Worm (Caenorhabditis elegans) whole organism, L1 larva: ENCODE results near the gene cyp-33A1.

ENCODE experiments used
- C34B4.2 ChIP-seq: sonication (generic microtip); optimal IDR thresholded peaks from 2 replicates; lab custom pipeline; 2017; ENCODE audit warnings: mild to moderate bottlenecking, missing genetic modification characterization, missing compliant biosample characterization
- F16B12.6 ChIP-seq: fragments of 150-350 bp; optimal IDR thresholded peaks from 2 replicates; lab custom pipeline; 2014; ENCODE audit warnings: missing biosample characterization, missing genetic modification characterization
- aha-1 ChIP-seq: fragments of 150-350 bp; optimal IDR thresholded peaks from 2 replicates; lab custom pipeline; 2014; ENCODE audit warnings: missing biosample characterization, missing genetic modification characterization
- aly-2 ChIP-seq: fragments of 150-350 bp; optimal IDR thresholded peaks from 2 replicates; lab custom pipeline; 2014; ENCODE audit warnings: missing biosample characterization, missing genetic modification characterization
- blmp-1 ChIP-seq: fragments of 150-350 bp; optimal IDR thresholded peaks from 2 replicates; lab custom pipeline; 2014; ENCODE audit warnings: missing biosample characterization, missing genetic modification characterization
- ceh-88 ChIP-seq: fragments of 200-800 bp; sonication (Bioruptor generic); IDR thresholded peaks from 2 replicates; pipeline ENCODE4 v1.3.6; 2022; ENCODE audit warnings: missing genetic modification characterization, missing compliant biosample characterization
- ceh-90 ChIP-seq: sonication (generic microtip); optimal IDR thresholded peaks from 2 replicates; lab custom pipeline; 2016; ENCODE audit warnings: missing genetic modification characterization, missing compliant biosample characterization
- ces-1 ChIP-seq: fragments of 150-350 bp; optimal IDR thresholded peaks from 2 replicates; lab custom pipeline; 2014; ENCODE audit warnings: missing biosample characterization, missing genetic modification reagents, missing genetic modification characterization
- dpl-1 ChIP-seq, 3 experiments: fragments of 150-350 bp in 2 of 3; sonication (generic microtip) in 1 of 3; optimal IDR thresholded peaks; 2 replicates each; lab custom pipeline; 2014 to 2017; ENCODE audit warnings: missing biosample characterization in 3 of 3, missing genetic modification characterization in 3 of 3, missing genetic modification reagents in 3 of 3
- dsc-1 ChIP-seq: sonication (generic microtip); optimal IDR thresholded peaks from 2 replicates; lab custom pipeline; 2016; ENCODE audit warnings: mild to moderate bottlenecking, missing genetic modification characterization, missing compliant biosample characterization
- efl-3 ChIP-seq: fragments of 200-800 bp; sonication (Bioruptor generic); optimal IDR thresholded peaks from 2 replicates; lab custom pipeline; 2018; ENCODE audit warnings: mild to moderate bottlenecking, missing genetic modification characterization, missing compliant biosample characterization
- egl-27 ChIP-seq, 2 experiments: fragments of 150-350 bp in 1 of 2; sonication (generic microtip); optimal IDR thresholded peaks; 3 replicates each; lab custom pipeline; 2017 to 2018; ENCODE audit warnings: missing biosample characterization in 2 of 2, missing genetic modification characterization in 2 of 2, missing genetic modification reagents in 2 of 2
- elt-2 ChIP-seq: sonication (generic microtip); optimal IDR thresholded peaks from 2 replicates; lab custom pipeline; 2016; ENCODE audit warnings: missing genetic modification characterization, mild to moderate bottlenecking, inconsistent platforms, missing compliant biosample characterization, missing genetic modification reagents
- fkh-10 ChIP-seq: sonication (generic microtip); optimal IDR thresholded peaks from 2 replicates; lab custom pipeline; 2017; ENCODE audit warnings: missing biosample characterization, missing genetic modification reagents, missing genetic modification characterization
- fkh-4 ChIP-seq: sonication (generic microtip); optimal IDR thresholded peaks from 2 replicates; lab custom pipeline; 2016; ENCODE audit warnings: missing compliant biosample characterization, missing genetic modification characterization, borderline replicate concordance
- fkh-8 ChIP-seq: sonication (generic microtip); optimal IDR thresholded peaks from 2 replicates; lab custom pipeline; 2016; ENCODE audit warnings: mild to moderate bottlenecking, missing genetic modification characterization, missing compliant biosample characterization
- fos-1 ChIP-seq: fragments of 150-350 bp; optimal IDR thresholded peaks from 2 replicates; lab custom pipeline; 2014; ENCODE audit warnings: missing biosample characterization, missing genetic modification characterization
- grh-1 ChIP-seq: fragments of 200-800 bp; sonication (Bioruptor generic); IDR thresholded peaks from 2 replicates; pipeline ENCODE4 v1.3.6; 2022; ENCODE audit warnings: missing genetic modification reagents, missing genetic modification characterization, missing compliant biosample characterization
- hlh-17 ChIP-seq: fragments of 200-800 bp; sonication (Bioruptor generic); optimal IDR thresholded peaks from 2 replicates; lab custom pipeline; 2018; ENCODE audit warnings: missing genetic modification characterization, mild to moderate bottlenecking, missing compliant biosample characterization, moderate library complexity, borderline replicate concordance
- hpl-2 ChIP-seq: fragments of 150-350 bp; optimal IDR thresholded peaks from 2 replicates; lab custom pipeline; 2014; ENCODE audit warnings: missing biosample characterization, missing genetic modification reagents, missing genetic modification characterization
- jun-1 ChIP-seq: fragments of 150-350 bp; optimal IDR thresholded peaks from 2 replicates; lab custom pipeline; 2014; ENCODE audit warnings: missing biosample characterization, missing genetic modification reagents, missing genetic modification characterization
- lin-13 ChIP-seq: fragments of 150-350 bp; optimal IDR thresholded peaks from 2 replicates; lab custom pipeline; 2014; ENCODE audit warnings: missing biosample characterization, missing genetic modification reagents, missing genetic modification characterization
- lin-14 ChIP-seq: fragments of 200-800 bp; sonication (Bioruptor generic); optimal IDR thresholded peaks from 2 replicates; lab custom pipeline; 2018; ENCODE audit warnings: mild to moderate bottlenecking, missing genetic modification characterization, moderate library complexity, missing compliant biosample characterization
- lir-3 ChIP-seq: sonication (generic microtip); optimal IDR thresholded peaks from 2 replicates; lab custom pipeline; 2016; ENCODE audit warnings: mild to moderate bottlenecking, missing genetic modification characterization, moderate library complexity, missing compliant biosample characterization; ENCODE audit not compliant: poor library complexity
- mdl-1 ChIP-seq, 2 experiments: fragments of 150-350 bp; optimal IDR thresholded peaks; 2 replicates each; lab custom pipeline; 2014 to 2017; ENCODE audit warnings: missing biosample characterization in 2 of 2, missing genetic modification characterization in 2 of 2, inconsistent platforms in 1 of 2
- mef-2 ChIP-seq: fragments of 150-350 bp; optimal IDR thresholded peaks from 2 replicates; lab custom pipeline; 2014; ENCODE audit warnings: missing biosample characterization, missing genetic modification characterization
- mep-1 ChIP-seq: fragments of 150-350 bp; optimal IDR thresholded peaks from 2 replicates; lab custom pipeline; 2014; ENCODE audit warnings: missing biosample characterization, missing genetic modification characterization
- nhr-12 ChIP-seq: sonication (generic microtip); optimal IDR thresholded peaks from 2 replicates; lab custom pipeline; 2017; ENCODE audit warnings: missing biosample characterization, missing genetic modification characterization
- nhr-237 ChIP-seq: fragments of 150-350 bp; optimal IDR thresholded peaks from 2 replicates; lab custom pipeline; 2014; ENCODE audit warnings: missing biosample characterization, missing genetic modification characterization
- nhr-28 ChIP-seq: fragments of 150-350 bp; optimal IDR thresholded peaks from 2 replicates; lab custom pipeline; 2014; ENCODE audit warnings: missing biosample characterization, missing genetic modification characterization
- nhr-47 ChIP-seq: sonication (generic microtip); optimal IDR thresholded peaks from 2 replicates; lab custom pipeline; 2016; ENCODE audit warnings: mild to moderate bottlenecking, missing genetic modification characterization, moderate library complexity, missing compliant biosample characterization
- nhr-71 ChIP-seq: sonication (generic microtip); optimal IDR thresholded peaks from 2 replicates; lab custom pipeline; 2016; ENCODE audit warnings: mild to moderate bottlenecking, missing genetic modification characterization, moderate library complexity, missing compliant biosample characterization
- nhr-76 ChIP-seq: sonication (generic microtip); optimal IDR thresholded peaks from 2 replicates; lab custom pipeline; 2017; ENCODE audit warnings: missing biosample characterization, missing genetic modification characterization
- nhr-90 ChIP-seq: sonication (generic microtip); optimal IDR thresholded peaks from 2 replicates; lab custom pipeline; 2016; ENCODE audit warnings: mild to moderate bottlenecking, missing genetic modification characterization, missing compliant biosample characterization; ENCODE audit not compliant: poor library complexity
- pax-3 ChIP-seq: fragments of 200-800 bp; sonication (Bioruptor generic); optimal IDR thresholded peaks from 2 replicates; lab custom pipeline; 2018; ENCODE audit warnings: mild to moderate bottlenecking, missing genetic modification characterization, moderate library complexity, missing compliant biosample characterization
- pqm-1 ChIP-seq: sonication (generic microtip); optimal IDR thresholded peaks from 3 replicates; lab custom pipeline; 2017; ENCODE audit warnings: missing biosample characterization, missing genetic modification characterization
- rnt-1 ChIP-seq: sonication (generic microtip); optimal IDR thresholded peaks from 2 replicates; lab custom pipeline; 2016; ENCODE audit warnings: mild to moderate bottlenecking, missing genetic modification characterization, moderate library complexity, missing compliant biosample characterization
- snpc-4 ChIP-seq: fragments of 150-350 bp; optimal IDR thresholded peaks from 2 replicates; lab custom pipeline; 2014; ENCODE audit warnings: missing biosample characterization, missing genetic modification characterization
- snu-23 ChIP-seq: sonication (generic microtip); optimal IDR thresholded peaks from 2 replicates; lab custom pipeline; 2016; ENCODE audit warnings: missing genetic modification characterization, missing compliant biosample characterization
- sox-4 ChIP-seq: sonication (generic microtip); optimal IDR thresholded peaks from 2 replicates; lab custom pipeline; 2016; ENCODE audit warnings: missing genetic modification characterization, missing compliant biosample characterization
- swsn-7 ChIP-seq: sonication (generic microtip); optimal IDR thresholded peaks from 2 replicates; lab custom pipeline; 2016; ENCODE audit warnings: missing genetic modification characterization, missing compliant biosample characterization
- tbx-2 ChIP-seq: sonication (generic microtip); optimal IDR thresholded peaks from 2 replicates; lab custom pipeline; 2016; ENCODE audit warnings: missing genetic modification characterization, missing compliant biosample characterization
- unc-130 ChIP-seq: fragments of 150-350 bp; optimal IDR thresholded peaks from 2 replicates; lab custom pipeline; 2017; ENCODE audit warnings: missing biosample characterization, missing genetic modification characterization, inconsistent platforms
- unc-30 ChIP-seq: sonication (generic microtip); optimal IDR thresholded peaks from 2 replicates; lab custom pipeline; 2017; ENCODE audit warnings: missing biosample characterization, missing genetic modification characterization
- unc-62 ChIP-seq: fragments of 150-350 bp; optimal IDR thresholded peaks from 2 replicates; lab custom pipeline; 2014; ENCODE audit warnings: missing biosample characterization, missing genetic modification reagents, missing genetic modification characterization
- unc-86 ChIP-seq: sonication (generic microtip); optimal IDR thresholded peaks from 2 replicates; lab custom pipeline; 2016; ENCODE audit warnings: missing genetic modification characterization, missing compliant biosample characterization
- vab-15 ChIP-seq: sonication (generic microtip); optimal IDR thresholded peaks from 2 replicates; lab custom pipeline; 2017; ENCODE audit warnings: missing genotype, mild to moderate bottlenecking, missing genetic modification characterization, missing compliant biosample characterization
- xbp-1 ChIP-seq: sonication (generic microtip); optimal IDR thresholded peaks from 2 replicates; lab custom pipeline; 2016; ENCODE audit warnings: missing genetic modification characterization, missing compliant biosample characterization
- zag-1 ChIP-seq: fragments of 150-350 bp; optimal IDR thresholded peaks from 2 replicates; lab custom pipeline; 2014; ENCODE audit warnings: missing biosample characterization, missing genetic modification characterization
- ztf-11 ChIP-seq, 2 experiments: sonication (generic microtip); optimal IDR thresholded peaks; 2 replicates each; lab custom pipeline; 2016 to 2017; ENCODE audit warnings: missing genetic modification characterization in 2 of 2, missing biosample characterization in 1 of 2, missing compliant biosample characterization in 1 of 2
- ztf-4 ChIP-seq: fragments of 150-350 bp; optimal IDR thresholded peaks from 2 replicates; lab custom pipeline; 2014; ENCODE audit warnings: missing biosample characterization, missing genetic modification characterization

Gene cyp-33A1

ce11 chrV:7728003-7728678, 46.9 kb upstream of the cyp-33A1 start (continued):
- no peak for TF ChIP-seq ces-1 (GFP tag; lab: Kevin White, UChicago)
- peak; percentile 70 for TF ChIP-seq mep-1 (tag; lab: Kevin White, UChicago)
- TF ChIP-seq blmp-1 (tag; lab: Kevin White, UChicago) = peak; percentile 98
- TF ChIP-seq nhr-76 (tag; lab: Kevin White, UChicago) = no peak
- TF ChIP-seq rnt-1 (tag; lab: Kevin White, UChicago) = peak; percentile 81
- peak; percentile 90 for TF ChIP-seq unc-86 (tag; lab: Kevin White, UChicago)
- no peak for TF ChIP-seq F16B12.6 (tag; lab: Kevin White, UChicago)
- peak; percentile 75 for TF ChIP-seq fos-1 (tag; lab: Kevin White, UChicago)
- TF ChIP-seq xbp-1 = peak; percentile 67
- TF ChIP-seq fkh-8 (tag; lab: Kevin White, UChicago) = peak; percentile 99
- TF ChIP-seq unc-30 = no peak
- peak; percentile 82 for TF ChIP-seq jun-1 (tag; lab: Kevin White, UChicago)
- no peak for TF ChIP-seq aha-1
- TF ChIP-seq ztf-11 (tag; optimal IDR thresholded peaks at IDR 0.05; lab: Kevin White, UChicago) = peak in 1 of 2 experiments; percentile 64
- TF ChIP-seq unc-130 = peak; percentile 36
- peak; percentile 86 for TF ChIP-seq swsn-7
- peak; percentile 96 for TF ChIP-seq nhr-71 (tag; lab: Kevin White, UChicago)
- TF ChIP-seq nhr-237 (tag; lab: Kevin White, UChicago) = no peak
- TF ChIP-seq unc-62 (GFP tag; lab: Kevin White, UChicago) = no peak
- TF ChIP-seq fkh-10 (GFP tag; lab: Kevin White, UChicago) = peak; percentile 88
- peak; percentile 18; the same call in 1 of the 2 replicates for TF ChIP-seq grh-1
- TF ChIP-seq vab-15 (tag; lab: Kevin White, UChicago) = no peak
- peak; percentile 36 for TF ChIP-seq ztf-4
- no peak for TF ChIP-seq nhr-28 (tag; lab: Kevin White, UChicago)
- TF ChIP-seq elt-2 (tag; lab: Kevin White, UChicago) = peak; percentile 45
- peak; percentile 43 for TF ChIP-seq lin-13
- TF ChIP-seq ceh-90 (tag; lab: Kevin White, UChicago) = no peak
- peak; percentile 46 for TF ChIP-seq mef-2
- no peak for TF ChIP-seq pqm-1 (tag; lab: Kevin White, UChicago)
- TF ChIP-seq dpl-1 (GFP tag; optimal IDR thresholded peaks at IDR 0.05; lab: Kevin White, UChicago) = peak; percentile 21 to 50 (median 47)
- TF ChIP-seq hlh-17 (GFP tag; lab: Kevin White, UChicago) = no peak
- TF ChIP-seq nhr-90 (tag; lab: Kevin White, UChicago) = no peak
- TF ChIP-seq dsc-1 (tag; lab: Kevin White, UChicago) = peak; percentile 86

ce11 chrV:7726927-7727326, 45.7 kb upstream of the cyp-33A1 start:
- TF ChIP-seq efl-3 (no peak), nhr-28 (tag; lab: Kevin White, UChicago) (no peak), sox-4 (tag; lab: Kevin White, UChicago) (no peak), blmp-1 (tag; lab: Kevin White, UChicago) (no peak), tbx-2 (tag; lab: Kevin White, UChicago) (peak; percentile 13), vab-15 (tag; lab: Kevin White, UChicago) (no peak), egl-27 (tag; optimal IDR thresholded peaks at IDR 0.05; lab: Kevin White, UChicago) (no peak), fkh-4 (no peak), dsc-1 (tag; lab: Kevin White, UChicago) (peak; percentile 15), unc-130 (no peak), hlh-17 (GFP tag; lab: Kevin White, UChicago) (no peak), ces-1 (GFP tag; lab: Kevin White, UChicago) (no peak), nhr-47 (tag; lab: Kevin White, UChicago) (peak; percentile 30), mdl-1 (tag; optimal IDR thresholded peaks at IDR 0.05; lab: Kevin White, UChicago) (no peak), snpc-4 (no peak), nhr-12 (no peak), hpl-2 (GFP tag; lab: Kevin White, UChicago) (no peak), pax-3 (tag; lab: Kevin White, UChicago) (no peak), zag-1 (no peak), nhr-237 (tag; lab: Kevin White, UChicago) (no peak), aly-2 (tag; lab: Kevin White, UChicago) (no peak), lin-14 (GFP tag; lab: Kevin White, UChicago) (peak; percentile 75), unc-30 (no peak), snu-23 (GFP tag; lab: Kevin White, UChicago) (no peak), C34B4.2 (tag; lab: Kevin White, UChicago) (no peak), lir-3 (no peak), ceh-88 (GFP tag; lab: Robert Waterston, UW) (no peak)
